Fruit fly (Drosophila melanogaster) whole organism, embryonic: ENCODE results near the gene CG15773.

Experiments used
- Antp ChIP-seq: fragments of 200-800 bp; sonication (Bioruptor generic); optimal IDR thresholded peaks from 3 replicates; lab custom pipeline; 2016; ENCODE audit warnings: missing biosample characterization, missing genetic modification characterization
- Blimp-1 ChIP-seq: fragments of 200-800 bp; sonication (Bioruptor generic); optimal IDR thresholded peaks from 3 replicates; lab custom pipeline; 2018; ENCODE audit warnings: missing biosample characterization, missing genetic modification characterization, mild to moderate bottlenecking, moderate library complexity, missing genetic modification reagents
- CG10209 ChIP-seq: fragments of 200-800 bp; sonication (Bioruptor generic); optimal IDR thresholded peaks from 3 replicates; lab custom pipeline; 2017; ENCODE audit warnings: missing biosample characterization, mild to moderate bottlenecking, missing genetic modification characterization, missing genetic modification reagents
- CG10431 ChIP-seq: fragments of 200-800 bp; sonication (Bioruptor generic); optimal IDR thresholded peaks from 3 replicates; lab custom pipeline; 2018; ENCODE audit warnings: missing biosample characterization, mild to moderate bottlenecking, missing genetic modification characterization
- CG11696 ChIP-seq: fragments of 200-800 bp; sonication (Bioruptor generic); IDR thresholded peaks from 2 replicates; pipeline ENCODE4 v1.3.6; 2022; ENCODE audit warnings: missing biosample characterization, missing genetic modification characterization
- CG14965 ChIP-seq: fragments of 200-800 bp; sonication (Bioruptor generic); optimal IDR thresholded peaks from 2 replicates; lab custom pipeline; 2016; ENCODE audit warnings: missing biosample characterization, missing genetic modification characterization, borderline replicate concordance
- CG15514 ChIP-seq: fragments of 200-800 bp; sonication (Bioruptor generic); optimal IDR thresholded peaks from 3 replicates; lab custom pipeline; 2017; ENCODE audit warnings: missing biosample characterization, missing genetic modification characterization, mild to moderate bottlenecking, moderate library complexity, missing genetic modification reagents
- CG1832 ChIP-seq: fragments of 200-800 bp; sonication (Bioruptor generic); optimal IDR thresholded peaks from 2 replicates; lab custom pipeline; 2017; ENCODE audit warnings: missing biosample characterization, mild to moderate bottlenecking, missing genetic modification characterization, inconsistent platforms
- CG2199 ChIP-seq: fragments of 200-800 bp; sonication (Bioruptor generic); IDR thresholded peaks from 3 replicates; pipeline ENCODE4 v1.3.6; 2022; ENCODE audit warnings: missing biosample characterization, missing genetic modification characterization
- CG30403 ChIP-seq: fragments of 200-800 bp; sonication (Bioruptor generic); optimal IDR thresholded peaks from 3 replicates; lab custom pipeline; 2016; ENCODE audit warnings: missing biosample characterization, missing genetic modification characterization
- CG32772 ChIP-seq: fragments of 200-800 bp; sonication (Bioruptor generic); IDR thresholded peaks from 2 replicates; pipeline ENCODE4 v1.3.6; 2022; ENCODE audit warnings: missing biosample characterization, missing genetic modification characterization
- CG33557 ChIP-seq: fragments of 200-800 bp; sonication (Bioruptor generic); optimal IDR thresholded peaks from 2 replicates; lab custom pipeline; 2019; ENCODE audit warnings: missing biosample characterization, mild to moderate bottlenecking, missing genetic modification characterization, moderate library complexity
- CG4328 ChIP-seq: fragments of 200-800 bp; sonication (Bioruptor generic); optimal IDR thresholded peaks from 3 replicates; lab custom pipeline; 2017; ENCODE audit warnings: missing biosample characterization, missing genetic modification reagents, missing genetic modification characterization
- CG6791 ChIP-seq: fragments of 200-800 bp; sonication (Bioruptor generic); IDR thresholded peaks from 3 replicates; pipeline ENCODE4 v1.3.6; 2022; ENCODE audit warnings: missing biosample characterization, missing genetic modification characterization; ENCODE audit not compliant: partially characterized antibody
- CG7372 ChIP-seq: fragments of 200-800 bp; sonication (Bioruptor generic); IDR thresholded peaks from 2 replicates; pipeline ENCODE4 v1.3.6; 2022; ENCODE audit warnings: missing biosample characterization, missing genetic modification characterization
- CG8281 ChIP-seq: fragments of 200-800 bp; sonication (Bioruptor generic); optimal IDR thresholded peaks from 2 replicates; lab custom pipeline; 2018; ENCODE audit warnings: missing biosample characterization, mild to moderate bottlenecking, missing genetic modification characterization, moderate library complexity
- ERR ChIP-seq: fragments of 200-800 bp; sonication (Bioruptor generic); optimal IDR thresholded peaks from 2 replicates; lab custom pipeline; 2016; ENCODE audit warnings: missing biosample characterization, missing genetic modification characterization
- Fer2 ChIP-seq: fragments of 200-800 bp; sonication (Bioruptor generic); optimal IDR thresholded peaks from 2 replicates; lab custom pipeline; 2018; ENCODE audit warnings: missing biosample characterization, mild to moderate bottlenecking, missing genetic modification characterization, moderate library complexity
- Hr78 ChIP-seq, 2 experiments: fragments of 200-800 bp in 1 of 2; fragments of >200 bp in 1 of 2; sonication (Bioruptor generic) in 1 of 2; optimal IDR thresholded peaks; 2 replicates each; lab custom pipeline; 2017 to 2019; ENCODE audit warnings: missing biosample characterization in 2 of 2, missing genetic modification characterization in 2 of 2, mild to moderate bottlenecking in 1 of 2, moderate library complexity in 1 of 2
- Max ChIP-seq: fragments of 200-800 bp; sonication (Bioruptor generic); optimal IDR thresholded peaks from 2 replicates; lab custom pipeline; 2016; ENCODE audit warnings: missing biosample characterization, mild to moderate bottlenecking, missing genetic modification characterization
- NFAT ChIP-seq: fragments of 200-800 bp; sonication (Bioruptor generic); IDR thresholded peaks from 2 replicates; pipeline ENCODE4 v1.3.6; 2022; ENCODE audit warnings: missing biosample characterization, missing genetic modification characterization
- Neu2 ChIP-seq: fragments of 200-800 bp; sonication (Bioruptor generic); optimal IDR thresholded peaks from 3 replicates; lab custom pipeline; 2016; ENCODE audit warnings: missing biosample characterization, missing genetic modification characterization, borderline replicate concordance
- Pdp1 ChIP-seq, 2 experiments: fragments of 200-800 bp; sonication (Bioruptor generic); optimal IDR thresholded peaks; 3 replicates each; lab custom pipeline; 2016; ENCODE audit warnings: missing biosample characterization in 2 of 2, missing genetic modification characterization in 2 of 2, mild to moderate bottlenecking in 1 of 2, moderate library complexity in 1 of 2
- Tbp ChIP-seq: fragments of >200 bp; optimal IDR thresholded peaks from 2 replicates; lab custom pipeline; 2018; ENCODE audit warnings: missing biosample characterization, missing genetic modification characterization
- btn ChIP-seq: fragments of 200-800 bp; sonication (Bioruptor generic); optimal IDR thresholded peaks from 2 replicates; lab custom pipeline; 2016; ENCODE audit warnings: missing biosample characterization, missing genetic modification characterization
- chinmo ChIP-seq: fragments of 200-800 bp; sonication (Bioruptor generic); IDR thresholded peaks from 4 replicates; pipeline ENCODE4 v1.3.6; 2022; ENCODE audit warnings: missing biosample characterization, missing genetic modification characterization; ENCODE audit not compliant: partially characterized antibody
- crc ChIP-seq: fragments of 200-800 bp; sonication (Bioruptor generic); optimal IDR thresholded peaks from 2 replicates; lab custom pipeline; 2016; ENCODE audit warnings: missing biosample characterization, missing genetic modification characterization
- crol ChIP-seq: fragments of 200-800 bp; sonication (Bioruptor generic); IDR thresholded peaks from 2 replicates; pipeline ENCODE4 v1.3.6; 2022; ENCODE audit warnings: missing biosample characterization, missing genetic modification characterization
- disco-r ChIP-seq: fragments of 200-800 bp; sonication (Bioruptor generic); optimal IDR thresholded peaks from 2 replicates; lab custom pipeline; 2016; ENCODE audit warnings: missing biosample characterization, missing genetic modification characterization
- ems ChIP-seq: fragments of 200-800 bp; sonication (Bioruptor generic); optimal IDR thresholded peaks from 3 replicates; lab custom pipeline; 2016; ENCODE audit warnings: missing biosample characterization, missing genetic modification characterization
- ind ChIP-seq: fragments of 200-800 bp; sonication (Bioruptor generic); optimal IDR thresholded peaks from 3 replicates; lab custom pipeline; 2016; ENCODE audit warnings: missing biosample characterization, missing genetic modification characterization
- kah ChIP-seq: fragments of 200-800 bp; sonication (Bioruptor generic); optimal IDR thresholded peaks from 2 replicates; lab custom pipeline; 2018; ENCODE audit warnings: missing biosample characterization, mild to moderate bottlenecking, missing genetic modification characterization
- lbe ChIP-seq: fragments of 200-800 bp; sonication (Bioruptor generic); optimal IDR thresholded peaks from 2 replicates; lab custom pipeline; 2016; ENCODE audit warnings: missing biosample characterization, mild to moderate bottlenecking, missing genetic modification characterization
- lola ChIP-seq, 3 experiments: fragments of >200 bp in 2 of 3; fragments of 200-800 bp in 1 of 3; sonication (Bioruptor generic) in 1 of 3; optimal IDR thresholded peaks; 2 replicates each; lab custom pipeline; 2017 to 2019; ENCODE audit warnings: missing biosample characterization in 3 of 3, missing genetic modification characterization in 3 of 3, mild to moderate bottlenecking in 1 of 3, moderate library complexity in 1 of 3
- pros ChIP-seq: fragments of 200-800 bp; sonication (Bioruptor generic); optimal IDR thresholded peaks from 3 replicates; lab custom pipeline; 2019; ENCODE audit warnings: missing biosample characterization, mild to moderate bottlenecking, missing genetic modification characterization, moderate library complexity
- pzg ChIP-seq: fragments of 200-800 bp; sonication (Bioruptor generic); optimal IDR thresholded peaks from 3 replicates; lab custom pipeline; 2018; ENCODE audit warnings: missing biosample characterization, mild to moderate bottlenecking, missing genetic modification characterization, moderate library complexity
- repo ChIP-seq: fragments of 200-800 bp; sonication (Bioruptor generic); optimal IDR thresholded peaks from 2 replicates; lab custom pipeline; 2016; ENCODE audit warnings: missing biosample characterization, missing genetic modification characterization
- slp2 ChIP-seq: fragments of 200-800 bp; sonication (Bioruptor generic); optimal IDR thresholded peaks from 2 replicates; lab custom pipeline; 2016; ENCODE audit warnings: missing biosample characterization, missing genetic modification characterization
- sr ChIP-seq: fragments of 200-800 bp; sonication (Bioruptor generic); IDR thresholded peaks from 3 replicates; pipeline ENCODE4 v1.3.6; 2022; ENCODE audit warnings: missing biosample characterization, missing genetic modification characterization
- stc ChIP-seq: fragments of 200-800 bp; sonication (Bioruptor generic); IDR thresholded peaks from 2 replicates; pipeline ENCODE4 v1.3.6; 2022; ENCODE audit warnings: missing biosample characterization, missing genetic modification characterization
- tio ChIP-seq: fragments of 200-800 bp; sonication (Bioruptor generic); optimal IDR thresholded peaks from 2 replicates; lab custom pipeline; 2017; ENCODE audit warnings: missing biosample characterization, missing genetic modification characterization, inconsistent platforms
- z ChIP-seq: fragments of 200-800 bp; sonication (Bioruptor generic); IDR thresholded peaks from 3 replicates; pipeline ENCODE4 v1.3.6; 2022; ENCODE audit warnings: missing biosample characterization, missing genetic modification characterization
- zen ChIP-seq: fragments of 200-800 bp; sonication (Bioruptor generic); optimal IDR thresholded peaks from 3 replicates; lab custom pipeline; 2018; ENCODE audit warnings: missing biosample characterization, mild to moderate bottlenecking, missing genetic modification characterization, moderate library complexity
- zfh2 ChIP-seq: fragments of 200-800 bp; sonication (Bioruptor generic); optimal IDR thresholded peaks from 2 replicates; lab custom pipeline; 2016; ENCODE audit warnings: missing biosample characterization, missing genetic modification characterization

Gene CG15773

dm6 chrX:5754837-5755828 is 22.6 kb downstream of the CG15773 start, which contains the start of the genes lin-52 and CG15771 (continued):
- TF ChIP-seq CG30403 (GFP tag; lab: Kevin White, UChicago) (peak; percentile 94), repo (GFP tag; lab: Kevin White, UChicago) (no peak), CG7372 (GFP tag; lab: Robert Waterston, UW) (peak; percentile 94), crc (GFP tag; lab: Kevin White, UChicago) (peak; percentile 51), Fer2 (peak; percentile 90), CG4328 (peak; percentile 97), ind (GFP tag; lab: Kevin White, UChicago) (peak; percentile 92), CG8281 (peak; percentile 80), CG15514 (GFP tag; lab: Kevin White, UChicago) (peak; percentile 89), Neu2 (GFP tag; lab: Kevin White, UChicago) (no peak), zfh2 (GFP tag; lab: Kevin White, UChicago) (peak; percentile 44), CG10209 (GFP tag; lab: Kevin White, UChicago) (peak; percentile 94), CG11696 (GFP tag; lab: Robert Waterston, UW) (peak; percentile 75; the same call in 1 of the 2 replicates), Max (GFP tag; lab: Kevin White, UChicago) (peak; percentile 95), pzg (GFP tag; lab: Kevin White, UChicago) (peak; percentile 85), btn (GFP tag; lab: Kevin White, UChicago) (peak; percentile 3), sr (GFP tag; lab: Robert Waterston, UW) (peak; percentile 81), Tbp (GFP tag; lab: Kevin White, UChicago) (no peak), CG14965 (GFP tag; lab: Kevin White, UChicago) (no peak), pros (GFP tag; lab: Kevin White, UChicago) (peak; percentile 89), lbe (GFP tag; lab: Kevin White, UChicago) (peak; percentile 90)

DNA sequence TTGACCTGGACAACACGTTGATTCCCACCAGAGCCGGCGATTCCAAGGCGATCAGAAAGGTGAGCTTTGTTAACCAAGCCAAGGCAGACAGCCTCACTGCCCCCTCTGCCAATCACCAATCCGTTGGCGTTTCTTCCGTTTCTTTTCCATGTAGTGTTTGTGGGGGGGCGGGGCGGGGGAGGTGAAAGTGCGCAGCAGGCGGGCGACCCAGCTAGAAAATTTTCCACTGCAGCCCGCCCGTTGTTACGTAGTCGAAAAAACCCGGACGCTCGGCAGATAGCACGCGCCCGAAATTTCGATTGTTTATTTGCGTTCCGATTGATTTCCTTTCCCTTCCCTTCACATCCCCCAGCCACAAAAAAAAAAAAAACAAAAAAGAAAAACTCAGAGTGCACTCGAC is 23.6 kb downstream of the CG15773 start:
- TF ChIP-seq CG6791 (GFP tag; lab: Robert Waterston, UW) (0 out of 3 replicates have a peak, but pooled peaks have one; percentile 24), CG10431 (GFP tag; lab: Kevin White, UChicago) (peak; percentile 90), CG32772 (peak; percentile 50; the same call in 1 of the 2 replicates), CG2199 (GFP tag; lab: Robert Waterston, UW) (peak; percentile 79; the same call in 1 of the 3 replicates), CG1832 (GFP tag; lab: Kevin White, UChicago) (no peak), lola (GFP tag; optimal IDR thresholded peaks at IDR 0.05; lab: Kevin White, UChicago) (no peak), ems (GFP tag; lab: Kevin White, UChicago) (no peak), ERR (GFP tag; lab: Kevin White, UChicago) (no peak), btn (GFP tag; lab: Kevin White, UChicago) (no peak), crol (GFP tag; lab: Robert Waterston, UW) (peak; percentile 92), Hr78 (GFP tag; optimal IDR thresholded peaks at IDR 0.05; lab: Kevin White, UChicago) (peak in 1 of 2 experiments; percentile 81), Pdp1 (GFP tag; optimal IDR thresholded peaks at IDR 0.05; lab: Kevin White, UChicago) (peak in 1 of 2 experiments; percentile 84), tio (GFP tag; lab: Kevin White, UChicago) (no peak), disco-r (GFP tag; lab: Kevin White, UChicago) (no peak), z (0 out of 3 replicates have a peak, but pooled peaks have one; percentile 20), NFAT (GFP tag; lab: Robert Waterston, UW) (peak; percentile 71; the same call in 1 of the 2 replicates), kah (no peak), sr (GFP tag; lab: Robert Waterston, UW) (no peak), stc (GFP tag; lab: Robert Waterston, UW) (0 out of 2 replicates have a peak, but pooled peaks have one; percentile 9), chinmo (GFP tag; lab: Robert Waterston, UW) (0 out of 4 replicates have a peak, but pooled peaks have one; percentile 16), Blimp-1 (GFP tag; lab: Kevin White, UChicago) (peak; percentile 85), zen (no peak), slp2 (GFP tag; lab: Kevin White, UChicago) (no peak), Antp (no peak), CG33557 (GFP tag; lab: Kevin White, UChicago) (no peak)
- TF ChIP-seq, all 482 proteins: peak for 12
